Worm (Caenorhabditis elegans) whole organism, L3 larva: Measurements from ENCODE around the gene F02D10.6.

Experiments
- R02D3.7 ChIP-seq: fragments of 150-350 bp; optimal IDR thresholded peaks from 2 replicates; lab custom pipeline; 2014; ENCODE audit warnings: missing biosample characterization, missing genetic modification characterization
- ZK546.5 ChIP-seq: sonication (generic microtip); optimal IDR thresholded peaks from 2 replicates; lab custom pipeline; 2017; ENCODE audit warnings: missing biosample characterization, missing genetic modification characterization
- aly-2 ChIP-seq: fragments of 150-350 bp; optimal IDR thresholded peaks from 2 replicates; lab custom pipeline; 2014; ENCODE audit warnings: missing biosample characterization, missing genetic modification characterization
- ama-1 ChIP-seq: fragments of 150-350 bp; optimal IDR thresholded peaks from 2 replicates; lab custom pipeline; 2018
- ceh-16 ChIP-seq: sonication (generic microtip); optimal IDR thresholded peaks from 2 replicates; lab custom pipeline; 2017; ENCODE audit warnings: missing biosample characterization, missing genetic modification characterization
- ceh-28 ChIP-seq: fragments of 150-350 bp; optimal IDR thresholded peaks from 2 replicates; lab custom pipeline; 2014; ENCODE audit warnings: missing biosample characterization, missing genetic modification reagents, missing genetic modification characterization
- ceh-82 ChIP-seq: fragments of 150-350 bp; optimal IDR thresholded peaks from 2 replicates; lab custom pipeline; 2014; ENCODE audit warnings: missing biosample characterization, missing genetic modification characterization
- ceh-9 ChIP-seq: sonication (generic microtip); optimal IDR thresholded peaks from 2 replicates; lab custom pipeline; 2018; ENCODE audit warnings: missing biosample characterization, missing genetic modification characterization
- daf-12 ChIP-seq: fragments of 150-350 bp; optimal IDR thresholded peaks from 2 replicates; lab custom pipeline; 2014; ENCODE audit warnings: missing biosample characterization, missing genetic modification reagents, missing genetic modification characterization
- egl-5 ChIP-seq: fragments of 150-350 bp; optimal IDR thresholded peaks from 2 replicates; lab custom pipeline; 2017; ENCODE audit warnings: missing biosample characterization, missing genetic modification reagents, missing genetic modification characterization, inconsistent platforms
- elt-1 ChIP-seq: fragments of 150-350 bp; optimal IDR thresholded peaks from 2 replicates; lab custom pipeline; 2014; ENCODE audit warnings: missing biosample characterization, missing genetic modification characterization
- elt-2 ChIP-seq: sonication (generic microtip); optimal IDR thresholded peaks from 2 replicates; lab custom pipeline; 2016; ENCODE audit warnings: missing genetic modification reagents, mild to moderate bottlenecking, missing genetic modification characterization, missing compliant biosample characterization
- eor-1 ChIP-seq, 2 experiments: fragments of 150-350 bp; optimal IDR thresholded peaks; 2 replicates each; lab custom pipeline; 2014 to 2018; ENCODE audit warnings: missing biosample characterization in 2 of 2, missing genetic modification characterization in 2 of 2
- fkh-10 ChIP-seq: sonication (generic microtip); optimal IDR thresholded peaks from 2 replicates; lab custom pipeline; 2017; ENCODE audit warnings: missing biosample characterization, missing genetic modification reagents, missing genetic modification characterization
- fkh-2 ChIP-seq: fragments of 150-350 bp; optimal IDR thresholded peaks from 2 replicates; lab custom pipeline; 2014; ENCODE audit warnings: missing biosample characterization, missing genetic modification reagents, missing genetic modification characterization
- fos-1 ChIP-seq: fragments of 150-350 bp; optimal IDR thresholded peaks from 2 replicates; lab custom pipeline; 2014; ENCODE audit warnings: missing biosample characterization, missing genetic modification characterization
- hmg-11 ChIP-seq: sonication (generic microtip); optimal IDR thresholded peaks from 2 replicates; lab custom pipeline; 2016; ENCODE audit warnings: missing genetic modification characterization, missing compliant biosample characterization
- jun-1 ChIP-seq: fragments of 150-350 bp; optimal IDR thresholded peaks from 2 replicates; lab custom pipeline; 2014; ENCODE audit warnings: missing biosample characterization, missing genetic modification reagents, missing genetic modification characterization
- lin-39 ChIP-seq: fragments of 150-350 bp; optimal IDR thresholded peaks from 2 replicates; lab custom pipeline; 2018; ENCODE audit warnings: missing biosample characterization, missing genetic modification reagents, missing genetic modification characterization
- lsy-12 ChIP-seq: sonication (generic microtip); optimal IDR thresholded peaks from 2 replicates; lab custom pipeline; 2016; ENCODE audit warnings: mild to moderate bottlenecking, missing genetic modification characterization, missing compliant biosample characterization
- mdl-1 ChIP-seq: fragments of 150-350 bp; optimal IDR thresholded peaks from 2 replicates; lab custom pipeline; 2014; ENCODE audit warnings: missing biosample characterization, missing genetic modification characterization
- nfya-1 ChIP-seq: sonication (generic microtip); optimal IDR thresholded peaks from 2 replicates; lab custom pipeline; 2017; ENCODE audit warnings: missing genetic modification characterization, mild to moderate bottlenecking, missing compliant biosample characterization, antibody characterized with exemption, moderate library complexity; ENCODE audit not compliant: insufficient read depth
- nhr-12 ChIP-seq: fragments of 150-350 bp; optimal IDR thresholded peaks from 2 replicates; lab custom pipeline; 2014; ENCODE audit warnings: missing biosample characterization, missing genetic modification characterization
- nhr-25 ChIP-seq: sonication (generic microtip); optimal IDR thresholded peaks from 2 replicates; lab custom pipeline; 2017; ENCODE audit warnings: missing biosample characterization, missing genetic modification characterization
- nhr-28 ChIP-seq: fragments of 150-350 bp; optimal IDR thresholded peaks from 2 replicates; lab custom pipeline; 2014; ENCODE audit warnings: missing biosample characterization, missing genetic modification characterization
- nhr-43 ChIP-seq: sonication (generic microtip); optimal IDR thresholded peaks from 2 replicates; lab custom pipeline; 2016; ENCODE audit warnings: mild to moderate bottlenecking, missing genetic modification characterization, missing compliant biosample characterization; ENCODE audit not compliant: poor library complexity, severe bottlenecking
- nhr-67 ChIP-seq: fragments of 150-350 bp; optimal IDR thresholded peaks from 2 replicates; lab custom pipeline; 2014; ENCODE audit warnings: missing biosample characterization, missing genetic modification characterization
- nhr-76 ChIP-seq: fragments of 150-350 bp; sonication (generic microtip); optimal IDR thresholded peaks from 5 replicates; lab custom pipeline; 2014; ENCODE audit warnings: missing biosample characterization, missing genetic modification characterization
- nhr-77 ChIP-seq: fragments of 150-350 bp; optimal IDR thresholded peaks from 2 replicates; lab custom pipeline; 2014; ENCODE audit warnings: missing biosample characterization, missing genetic modification characterization
- pha-4 ChIP-seq: fragments of 150-350 bp; optimal IDR thresholded peaks from 2 replicates; lab custom pipeline; 2014; ENCODE audit warnings: missing biosample characterization, missing genetic modification reagents, missing genetic modification characterization
- pqm-1 ChIP-seq: fragments of 150-350 bp; optimal IDR thresholded peaks from 2 replicates; lab custom pipeline; 2017; ENCODE audit warnings: missing biosample characterization, missing genetic modification characterization, inconsistent platforms
- snpc-4 ChIP-seq: fragments of 150-350 bp; optimal IDR thresholded peaks from 2 replicates; lab custom pipeline; 2014; ENCODE audit warnings: missing biosample characterization, missing genetic modification characterization
- tbx-2 ChIP-seq: sonication (generic microtip); optimal IDR thresholded peaks from 2 replicates; lab custom pipeline; 2016; ENCODE audit warnings: mild to moderate bottlenecking, missing genetic modification characterization, missing compliant biosample characterization
- unc-39 ChIP-seq: sonication (generic microtip); optimal IDR thresholded peaks from 4 replicates; lab custom pipeline; 2017; ENCODE audit warnings: missing biosample characterization, missing genetic modification characterization
- unc-62 ChIP-seq: fragments of 150-350 bp; sonication (generic microtip); optimal IDR thresholded peaks from 4 replicates; lab custom pipeline; 2014; ENCODE audit warnings: missing biosample characterization, missing genetic modification reagents, missing genetic modification characterization
- zag-1 ChIP-seq: fragments of 150-350 bp; optimal IDR thresholded peaks from 2 replicates; lab custom pipeline; 2014; ENCODE audit warnings: missing biosample characterization, missing genetic modification characterization
- ztf-11 ChIP-seq: fragments of 150-350 bp; optimal IDR thresholded peaks from 2 replicates; lab custom pipeline; 2014; ENCODE audit warnings: missing biosample characterization, missing genetic modification characterization
- ztf-4 ChIP-seq: fragments of 150-350 bp; optimal IDR thresholded peaks from 2 replicates; lab custom pipeline; 2014; ENCODE audit warnings: missing biosample characterization, missing genetic modification characterization

The F02D10.6 gene

ce11 chrX:13451578-13451977, at the start of gene F02D10.6:
Gene F02D10.6, minus strand, starts transcription at chrX:13451678.
- TF ChIP-seq eor-1 (tag; optimal IDR thresholded peaks at IDR 0.05; lab: Kevin White, UChicago) (no peak), mdl-1 (no peak), pqm-1 (tag; lab: Kevin White, UChicago) (no peak), daf-12 (tag; lab: Kevin White, UChicago) (no peak), lsy-12 (tag; lab: Kevin White, UChicago) (no peak), ama-1 (lab: Kevin White, UChicago) (no peak), tbx-2 (no peak)

DNA sequence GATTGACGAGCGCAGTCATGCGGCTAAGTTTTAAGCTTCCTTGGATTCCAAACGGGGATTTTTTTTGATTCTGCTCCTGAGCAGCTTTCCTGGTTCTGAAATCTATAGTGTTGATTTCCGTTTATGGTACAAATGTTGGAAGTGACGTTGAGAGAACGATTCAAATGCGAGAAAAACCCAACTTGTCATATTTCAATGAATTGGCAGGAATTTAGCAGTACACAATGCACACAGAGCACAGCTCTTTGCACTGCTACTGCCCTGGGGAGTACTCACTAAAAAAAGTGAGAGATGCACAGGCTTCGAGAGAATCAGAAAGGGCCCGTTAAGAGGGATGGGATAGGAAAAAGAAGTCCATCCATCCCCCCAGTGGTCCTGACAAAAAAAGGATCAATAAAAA, 49.1 kb upstream of the F02D10.6 start, which contains the start of gene sad-1:
Gene sad-1 (minus strand): TSS at position 101 of the 400 bp plus-strand sequence.
- TF ChIP-seq nhr-67 (tag; lab: Kevin White, UChicago) (no peak), nfya-1 (tag; lab: Kevin White, UChicago) (peak; percentile 5), nhr-76 (tag; lab: Kevin White, UChicago) (no peak)

ce11 chrX:13499923-13500322, 48.4 kb upstream of the F02D10.6 start:
- TF ChIP-seq nhr-76 (tag; lab: Kevin White, UChicago): no peak
- no peak for TF ChIP-seq unc-39 (tag; lab: Kevin White, UChicago)
- no peak for TF ChIP-seq nhr-43 (tag; lab: Kevin White, UChicago)
- no peak for TF ChIP-seq nhr-28 (tag; lab: Kevin White, UChicago)
- no peak for TF ChIP-seq nhr-77 (tag; lab: Kevin White, UChicago)
- no peak for TF ChIP-seq R02D3.7
- TF ChIP-seq ZK546.5 (tag; lab: Kevin White, UChicago): no peak
- TF ChIP-seq ztf-11: no peak
- TF ChIP-seq hmg-11 (tag; lab: Kevin White, UChicago): no peak
- no peak for TF ChIP-seq ceh-28 (tag; lab: Kevin White, UChicago)
- TF ChIP-seq unc-62 (GFP tag; lab: Kevin White, UChicago): no peak
- TF ChIP-seq ceh-16 (tag; lab: Kevin White, UChicago): no peak
- no peak for TF ChIP-seq fos-1 (tag; lab: Kevin White, UChicago)
- no peak for TF ChIP-seq ceh-82
- TF ChIP-seq fkh-10 (GFP tag; lab: Kevin White, UChicago): no peak
- no peak for TF ChIP-seq eor-1 (tag; optimal IDR thresholded peaks at IDR 0.05; lab: Kevin White, UChicago)
- TF ChIP-seq nhr-25 (tag; lab: Kevin White, UChicago): no peak

- peak; percentile 93 for TF ChIP-seq fkh-10 (GFP tag; lab: Kevin White, UChicago)
- TF ChIP-seq ceh-16 (tag; lab: Kevin White, UChicago): no peak
- no peak for TF ChIP-seq R02D3.7
Observed at ce11 chrX:13499098-13499497, 47.6 kb upstream of the F02D10.6 start.

ce11 chrX:13493762-13494161, 42.3 kb upstream of the F02D10.6 start:
- peak; percentile 58 for TF ChIP-seq lin-39 (tag; lab: Kevin White, UChicago)
- TF ChIP-seq hmg-11 (tag; lab: Kevin White, UChicago): peak; percentile 19
- no peak for TF ChIP-seq lsy-12 (tag; lab: Kevin White, UChicago)
- TF ChIP-seq nhr-12 (tag; lab: Kevin White, UChicago): no peak
- TF ChIP-seq elt-2 (tag; lab: Kevin White, UChicago): no peak
- peak; percentile 68 for TF ChIP-seq nfya-1 (tag; lab: Kevin White, UChicago)

DNA sequence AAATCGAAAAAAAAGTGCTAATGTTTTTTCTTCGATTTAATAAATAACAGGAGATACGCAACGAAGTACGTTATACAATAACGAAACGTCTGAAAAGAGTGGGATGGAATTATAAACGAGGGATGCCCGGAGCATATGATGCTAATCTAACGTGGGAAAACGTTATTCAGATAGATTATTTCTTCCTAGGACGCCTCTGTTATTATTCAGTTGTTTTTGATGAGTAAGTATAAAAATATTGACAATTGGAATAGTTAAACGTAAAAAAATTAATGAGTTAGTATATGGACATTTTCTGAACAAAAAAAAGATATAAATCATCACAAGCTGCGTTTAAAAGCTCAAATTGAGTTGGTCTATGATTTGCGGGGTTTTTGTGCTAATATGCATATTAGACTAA, 33.3 kb upstream of the F02D10.6 start, which contains the start of gene srd-51:
Gene srd-51 (minus strand): TSS at position 101 of the 400 bp plus-strand sequence.
- TF ChIP-seq ama-1 (lab: Kevin White, UChicago) (no peak), snpc-4 (no peak), aly-2 (tag; lab: Kevin White, UChicago) (no peak), elt-1 (tag; lab: Kevin White, UChicago) (no peak), ceh-28 (tag; lab: Kevin White, UChicago) (no peak), fkh-2 (no peak), nhr-67 (tag; lab: Kevin White, UChicago) (no peak), egl-5 (tag; lab: Kevin White, UChicago) (no peak), ztf-4 (tag; lab: Kevin White, UChicago) (no peak), zag-1 (tag; lab: Kevin White, UChicago) (no peak), pha-4 (tag; lab: Kevin White, UChicago) (no peak), ceh-9 (tag; lab: Kevin White, UChicago) (no peak), daf-12 (tag; lab: Kevin White, UChicago) (no peak), R02D3.7 (no peak), nhr-25 (tag; lab: Kevin White, UChicago) (no peak), jun-1 (no peak), nhr-12 (tag; lab: Kevin White, UChicago) (no peak)
